Worm (Caenorhabditis elegans) whole organism, late embryonic: ENCODE data around the gene vha-17.

Experiments
- Y22D7AL.16 ChIP-seq: sonication (generic microtip); optimal IDR thresholded peaks from 2 replicates; lab custom pipeline; 2016; ENCODE audit warnings: missing genetic modification characterization, missing compliant biosample characterization
- fkh-10 ChIP-seq: fragments of 150-350 bp; optimal IDR thresholded peaks from 2 replicates; lab custom pipeline; 2014; ENCODE audit warnings: missing biosample characterization, missing genetic modification reagents, missing genetic modification characterization
- nhr-11 ChIP-seq: fragments of 150-350 bp; optimal IDR thresholded peaks from 2 replicates; lab custom pipeline; 2014; ENCODE audit warnings: missing biosample characterization, missing genetic modification characterization
- pat-9 ChIP-seq: fragments of 200-800 bp; sonication (Bioruptor generic); optimal IDR thresholded peaks from 2 replicates; lab custom pipeline; 2018; ENCODE audit warnings: mild to moderate bottlenecking, missing genetic modification characterization, moderate library complexity, missing compliant biosample characterization
- unc-55 ChIP-seq: sonication (generic microtip); optimal IDR thresholded peaks from 2 replicates; lab custom pipeline; 2017; ENCODE audit warnings: missing biosample characterization, missing genetic modification reagents, missing genetic modification characterization

DNA sequence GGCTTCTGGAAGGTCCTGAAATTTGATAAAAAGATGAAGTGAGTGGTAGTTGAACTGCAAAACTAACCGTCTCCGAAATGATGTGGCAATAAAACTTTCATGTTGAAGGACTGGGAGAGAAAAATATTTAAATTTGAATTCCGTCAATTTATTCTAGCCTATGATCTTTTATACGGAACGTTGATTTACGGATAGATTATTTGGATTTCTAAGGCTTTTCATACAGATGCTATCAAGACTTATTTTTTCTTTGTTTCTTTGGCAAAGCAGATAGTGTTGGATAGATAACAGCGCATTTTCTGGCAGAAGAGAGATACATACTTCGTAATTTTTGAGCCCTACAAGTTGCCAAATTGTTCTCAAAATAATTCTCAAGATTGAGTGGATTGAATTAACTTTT lies 17.6 kb upstream of the vha-17 start, which contains the start of gene F49C12.4:
- TF ChIP-seq unc-55 (no peak), Y22D7AL.16 (tag; lab: Kevin White, UChicago) (no peak), nhr-11 (tag; lab: Kevin White, UChicago) (no peak), fkh-10 (no peak), pat-9 (tag; lab: Kevin White, UChicago) (no peak)
